Worm (Caenorhabditis elegans): ENCODE measurements around the gene oac-37.

The oac-37 gene

DNA sequence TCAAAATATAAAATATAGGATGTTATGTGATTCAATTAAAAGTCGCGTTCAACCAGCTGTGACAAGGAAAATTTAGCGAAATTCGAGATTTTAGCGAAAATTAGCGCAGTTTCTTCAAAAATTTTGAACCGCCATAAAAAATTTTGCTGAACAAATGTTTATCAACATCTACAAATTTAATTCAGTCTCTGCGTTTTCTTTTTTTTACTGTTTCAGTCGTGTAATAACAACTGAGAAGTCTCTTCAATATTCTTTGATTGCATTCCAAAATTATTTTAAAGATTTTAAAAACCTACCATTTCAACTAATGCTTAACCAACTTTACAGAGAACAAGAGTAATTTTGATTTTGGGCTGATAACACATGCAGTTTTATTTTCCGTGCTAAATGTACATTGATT lies 18.4 kb downstream of the oac-37 start:
- TF ChIP-seq F26F4.8 (GFP tag; conservative IDR thresholded peaks at IDR 0.05) (no peak), lim-7 (GFP tag; IDR thresholded peaks at IDR 0.05) (no peak), duxl-1 (tag; optimal IDR thresholded peaks at IDR 0.05; ENCODE audit: poor library complexity) (no peak), ceh-32 (tag; optimal IDR thresholded peaks at IDR 0.05; ENCODE audit: poor library complexity) (no peak), ctbp-1 (GFP tag; IDR thresholded peaks at IDR 0.05) (no peak), unc-62 (GFP tag; optimal IDR thresholded peaks at IDR 0.05 in 1 of 2) (peak in 1 of 2 experiments; percentile 88), unc-62 (tag; optimal IDR thresholded peaks at IDR 0.05) (no peak), nhr-77 (tag; optimal IDR thresholded peaks at IDR 0.05) (no peak), nhr-6 (tag; optimal IDR thresholded peaks at IDR 0.05) (no peak), Y5F2A.4 (GFP tag; optimal IDR thresholded peaks at IDR 0.05) (no peak), mxl-2 (GFP tag; conservative IDR thresholded peaks at IDR 0.05) (no peak), arid-1 (GFP tag; conservative IDR thresholded peaks at IDR 0.05) (no peak), aha-1 (tag) (peak; percentile 52), unc-39 (tag; optimal IDR thresholded peaks at IDR 0.05) (no peak), lin-1 (GFP tag; IDR thresholded peaks at IDR 0.05) (no peak)

DNA sequence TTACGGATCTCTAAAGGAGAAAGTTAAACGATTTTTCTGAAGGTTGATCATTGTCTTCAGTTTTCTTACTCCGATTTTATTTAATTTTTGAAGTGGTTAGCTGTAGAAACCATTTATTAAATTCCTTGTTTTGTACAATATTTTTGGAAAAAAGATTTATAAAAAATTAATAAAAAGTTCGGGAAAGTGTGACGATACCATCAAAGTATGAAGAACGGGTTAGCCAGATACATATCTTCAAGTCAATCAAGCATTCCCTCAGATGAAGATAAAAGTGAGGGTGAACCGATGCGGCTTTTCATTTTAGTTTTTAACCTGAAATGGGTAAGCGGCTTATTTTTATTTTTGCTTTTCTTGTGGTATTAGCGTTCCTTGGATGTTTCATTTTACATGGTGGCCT lies 19.8 kb downstream of the oac-37 start, which contains the start of gene R05A10.6:
Gene R05A10.6, plus strand, starts transcription at position 301 of the 400 bp plus-strand sequence.
- no peak for TF ChIP-seq tag-97 (GFP tag; IDR thresholded peaks at IDR 0.05)
- TF ChIP-seq daf-16 (GFP tag; optimal IDR thresholded peaks at IDR 0.05) = no peak
- TF ChIP-seq daf-16 (tag; optimal IDR thresholded peaks at IDR 0.05) = no peak
- no peak for TF ChIP-seq jun-1 (tag; optimal IDR thresholded peaks at IDR 0.05)
- no peak for TF ChIP-seq ctbp-1 (GFP tag; IDR thresholded peaks at IDR 0.05)
- TF ChIP-seq nhr-6 (tag; optimal IDR thresholded peaks at IDR 0.05) = no peak
- TF ChIP-seq daf-12 (tag; optimal IDR thresholded peaks at IDR 0.05) = no peak
- no peak for TF ChIP-seq saeg-2 (GFP tag; IDR thresholded peaks at IDR 0.05)
- TF ChIP-seq nhr-237 (tag; optimal IDR thresholded peaks at IDR 0.05) = no peak
- no peak for TF ChIP-seq F26F4.8 (GFP tag; conservative IDR thresholded peaks at IDR 0.05)
- TF ChIP-seq T26A8.4 (GFP tag; IDR thresholded peaks at IDR 0.05) = no peak
- TF ChIP-seq zfp-2 (tag; optimal IDR thresholded peaks at IDR 0.05) = no peak
- TF ChIP-seq zfp-3 (GFP tag; conservative IDR thresholded peaks at IDR 0.05) = no peak
- no peak for TF ChIP-seq php-3 (GFP tag; IDR thresholded peaks at IDR 0.05)
- TF ChIP-seq pha-4 (GFP tag; IDR thresholded peaks at IDR 0.05) = no peak
- no peak for TF ChIP-seq pha-4 (tag; optimal IDR thresholded peaks at IDR 0.05)
- no peak for TF ChIP-seq daf-8 (GFP tag; IDR thresholded peaks at IDR 0.05)
- TF ChIP-seq madf-9 (GFP tag; conservative IDR thresholded peaks at IDR 0.05) = no peak
- no peak for TF ChIP-seq ceh-82 (tag; optimal IDR thresholded peaks at IDR 0.05)
- TF ChIP-seq mep-1 (tag; optimal IDR thresholded peaks at IDR 0.05) = no peak
- TF ChIP-seq zip-2 (tag; optimal IDR thresholded peaks at IDR 0.05) = no peak

DNA sequence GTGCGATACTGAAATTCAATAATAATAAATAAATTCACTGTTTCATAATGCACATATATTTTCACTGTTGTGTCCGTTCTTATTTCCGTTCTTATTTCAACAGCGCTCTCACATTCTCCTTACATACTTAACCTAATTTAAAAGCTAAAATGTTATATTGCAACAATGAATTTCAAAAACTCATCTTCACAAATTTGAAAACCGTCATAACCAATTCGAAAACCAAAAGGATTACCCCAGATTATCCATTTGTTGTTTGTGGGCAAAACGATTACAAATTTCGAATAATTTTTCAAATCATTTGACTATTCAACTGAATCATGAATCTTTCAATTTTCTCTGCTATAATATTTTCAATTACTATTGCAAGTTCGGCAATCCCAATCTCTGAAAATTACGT lies 26.5 kb downstream of the oac-37 start, which contains the start of gene R05A10.4:
Gene R05A10.4, plus strand, starts transcription at position 301 of the 400 bp plus-strand sequence.
- TF ChIP-seq Y48G9A.11 (GFP tag; IDR thresholded peaks at IDR 0.05) = no peak
- no peak for TF ChIP-seq nhr-76 (tag; optimal IDR thresholded peaks at IDR 0.05)
- no peak for TF ChIP-seq lin-29 (GFP tag; IDR thresholded peaks at IDR 0.05)
- TF ChIP-seq F26F4.8 (GFP tag; conservative IDR thresholded peaks at IDR 0.05) = no peak
- no peak for TF ChIP-seq ztf-7 (tag; optimal IDR thresholded peaks at IDR 0.05)
- no peak for TF ChIP-seq set-16 (GFP tag; IDR thresholded peaks at IDR 0.05)
- no peak for TF ChIP-seq madf-9 (GFP tag; conservative IDR thresholded peaks at IDR 0.05)
- TF ChIP-seq ceh-28 (tag; optimal IDR thresholded peaks at IDR 0.05) = no peak
- no peak for TF ChIP-seq zip-2 (tag; optimal IDR thresholded peaks at IDR 0.05)
- no peak for TF ChIP-seq lsy-2 (tag; optimal IDR thresholded peaks at IDR 0.05)
- TF ChIP-seq arid-1 (GFP tag; conservative IDR thresholded peaks at IDR 0.05) = no peak
- TF ChIP-seq nhr-102 (tag; optimal IDR thresholded peaks at IDR 0.05) = no peak
- TF ChIP-seq ceh-20 (GFP tag; IDR thresholded peaks at IDR 0.05) = no peak
- no peak for TF ChIP-seq gei-8 (GFP tag; optimal IDR thresholded peaks at IDR 0.05)
- no peak for TF ChIP-seq madf-5 (GFP tag; IDR thresholded peaks at IDR 0.05)
- no peak for TF ChIP-seq cey-2 (tag; optimal IDR thresholded peaks at IDR 0.05; ENCODE audit: borderline replicate concordance, insufficient read depth)
- TF ChIP-seq fos-1 (tag; optimal IDR thresholded peaks at IDR 0.05) = no peak
- TF ChIP-seq unc-130 (GFP tag; optimal IDR thresholded peaks at IDR 0.05) = no peak

Data from whole organism, L4 larva.